Worm (Caenorhabditis elegans): Measurements from ENCODE around the gene srw-144.
"Not testable (repeated sequence)": the region's sequence is repeated elsewhere in the genome, so short reads cannot be mapped to it uniquely, and the experiment has no call there.

The srw-144 gene

ce11 chrV:2958202-2958601 lies 2.6 kb downstream of the srw-144 start, which contains the start of gene srw-142:
srw-142 (minus strand) TSS chrV:2958302.
- no peak for TF ChIP-seq unc-62 (GFP tag; optimal IDR thresholded peaks at IDR 0.05)

DNA sequence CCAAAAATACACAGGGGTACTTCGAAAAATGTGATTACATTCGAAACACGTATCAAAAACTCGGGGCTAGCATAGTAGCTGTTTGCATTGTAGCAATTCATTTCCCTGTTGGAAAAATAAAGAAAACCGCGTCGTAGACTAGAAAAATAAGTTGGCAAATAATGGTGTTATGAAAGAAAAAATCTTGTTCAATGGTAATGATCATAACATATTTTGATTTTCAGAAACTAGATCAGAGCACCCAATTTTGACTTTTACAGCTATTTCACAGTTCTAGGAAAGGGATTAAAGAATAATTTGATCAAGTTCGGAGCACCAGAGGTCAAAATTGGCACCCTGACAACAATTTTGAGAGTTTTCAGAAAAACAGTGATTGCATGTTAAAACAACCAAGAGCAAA lies 5.5 kb downstream of the srw-144 start, which contains the start of gene srh-248:
Gene srh-248 (minus strand): TSS at position 101 of the 400 bp plus-strand sequence.
- TF ChIP-seq unc-62 (GFP tag; optimal IDR thresholded peaks at IDR 0.05), result not testable (repeated sequence)

- TF ChIP-seq unc-62 (GFP tag; optimal IDR thresholded peaks at IDR 0.05), result not testable (repeated sequence)
These were observed 8.7 kb downstream of the srw-144 start, which contains the start of gene srw-122 for ce11 chrV:2952102-2952501. srw-122 (minus strand) TSS chrV:2952202.

ce11 chrV:2945602-2946001 lies 15.2 kb downstream of the srw-144 start, which contains the start of gene srh-87:
srh-87 (minus strand) TSS chrV:2945702.
- TF ChIP-seq unc-62 (GFP tag; optimal IDR thresholded peaks at IDR 0.05), result no peak

- no peak for TF ChIP-seq unc-62 (GFP tag; optimal IDR thresholded peaks at IDR 0.05)
These were observed 16.9 kb downstream of the srw-144 start, which contains the start of gene srw-137 for ce11 chrV:2943859-2944258. srw-137 (minus strand) TSS chrV:2943959.

ce11 chrV:2942247-2942646 lies 18.5 kb downstream of the srw-144 start:
- no peak for TF ChIP-seq unc-62 (GFP tag; optimal IDR thresholded peaks at IDR 0.05)

- TF ChIP-seq unc-62 (GFP tag; optimal IDR thresholded peaks at IDR 0.05), result no peak
These were observed 19.4 kb downstream of the srw-144 start, which contains the start of gene srw-143 for ce11 chrV:2941405-2941804. srw-143 (minus strand) TSS chrV:2941505.

DNA sequence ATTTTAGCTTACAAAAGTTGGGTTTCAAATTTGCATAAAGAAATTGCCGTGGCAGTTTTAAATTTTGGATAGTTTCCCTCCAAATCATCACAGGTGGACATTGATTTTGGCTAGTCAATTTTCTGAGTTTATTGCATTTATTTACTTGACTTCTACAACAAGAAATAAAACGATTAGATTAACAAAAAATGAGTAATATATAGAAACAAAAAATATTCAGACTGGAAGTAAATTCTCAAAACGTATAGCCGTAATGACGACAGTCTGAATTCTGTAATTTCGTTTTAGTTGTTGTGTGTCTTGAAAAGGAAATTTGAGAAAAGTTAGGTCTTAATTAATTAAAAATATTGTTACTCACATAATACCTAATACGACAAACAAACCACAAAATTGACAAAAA lies 22.3 kb downstream of the srw-144 start, which contains the start of gene srw-141:
Gene srw-141 (minus strand): TSS at position 101 of the 400 bp plus-strand sequence.
- TF ChIP-seq unc-62 (GFP tag; optimal IDR thresholded peaks at IDR 0.05), result no peak

- no peak for TF ChIP-seq unc-62 (GFP tag; optimal IDR thresholded peaks at IDR 0.05)
These were observed 26.7 kb downstream of the srw-144 start, which contains the start of gene srh-247 for ce11 chrV:2934075-2934474. srh-247 (minus strand) TSS chrV:2934175.

- TF ChIP-seq unc-62 (GFP tag; optimal IDR thresholded peaks at IDR 0.05), result no peak
These were observed 29.5 kb downstream of the srw-144 start, which contains the start of gene C31B8.1 for ce11 chrV:2931252-2931651. C31B8.1 (plus strand) TSS chrV:2931552.

DNA sequence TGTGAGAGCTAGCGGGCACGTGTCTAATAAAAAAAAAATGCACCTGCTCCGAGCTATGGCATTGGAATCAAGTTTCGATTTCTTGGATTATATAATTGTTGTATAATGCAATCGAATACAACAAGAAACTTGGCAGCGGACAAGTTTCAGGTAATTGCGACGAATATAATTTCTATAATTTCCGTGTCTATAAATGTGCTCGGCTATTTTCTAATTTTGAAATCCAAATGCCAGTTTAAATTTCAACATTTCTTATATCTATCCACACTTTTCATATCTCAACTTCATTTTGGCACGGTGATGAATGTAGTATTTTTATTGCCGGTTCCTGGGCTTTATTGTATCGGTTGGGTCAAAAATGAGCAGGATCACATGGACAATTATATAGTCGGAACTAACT lies 31.0 kb downstream of the srw-144 start, which contains the start of gene C31B8.16:
Gene C31B8.16 (plus strand): TSS at position 301 of the 400 bp plus-strand sequence.
- TF ChIP-seq unc-62 (GFP tag; optimal IDR thresholded peaks at IDR 0.05), result no peak

DNA sequence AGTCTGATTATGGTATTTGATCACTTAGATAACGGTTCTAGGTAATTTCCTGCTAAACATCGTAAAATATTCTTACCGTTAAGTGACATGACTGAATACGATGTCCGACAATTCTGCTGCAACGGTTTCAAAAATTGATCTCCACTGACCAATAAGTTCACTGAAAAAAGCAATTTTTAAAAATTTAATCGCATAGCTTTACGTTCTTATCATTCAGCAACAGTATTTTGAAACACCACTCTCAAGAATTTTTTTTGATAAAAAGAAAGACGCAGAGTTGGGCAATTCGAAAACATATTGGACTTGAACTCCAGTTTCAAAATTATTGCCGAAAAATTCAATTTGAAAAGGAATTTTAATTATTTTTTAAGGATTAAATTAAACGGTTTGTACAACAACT lies 33.2 kb downstream of the srw-144 start, which contains the start of gene C31B8.12:
Gene C31B8.12 (minus strand): TSS at position 101 of the 400 bp plus-strand sequence.
- TF ChIP-seq unc-62 (GFP tag; optimal IDR thresholded peaks at IDR 0.05), result no peak

- TF ChIP-seq unc-62 (GFP tag; optimal IDR thresholded peaks at IDR 0.05), result no peak
These were observed 38.2 kb downstream of the srw-144 start, which contains the start of gene srh-38 for ce11 chrV:2922594-2922993. srh-38 (minus strand) TSS chrV:2922694.

DNA sequence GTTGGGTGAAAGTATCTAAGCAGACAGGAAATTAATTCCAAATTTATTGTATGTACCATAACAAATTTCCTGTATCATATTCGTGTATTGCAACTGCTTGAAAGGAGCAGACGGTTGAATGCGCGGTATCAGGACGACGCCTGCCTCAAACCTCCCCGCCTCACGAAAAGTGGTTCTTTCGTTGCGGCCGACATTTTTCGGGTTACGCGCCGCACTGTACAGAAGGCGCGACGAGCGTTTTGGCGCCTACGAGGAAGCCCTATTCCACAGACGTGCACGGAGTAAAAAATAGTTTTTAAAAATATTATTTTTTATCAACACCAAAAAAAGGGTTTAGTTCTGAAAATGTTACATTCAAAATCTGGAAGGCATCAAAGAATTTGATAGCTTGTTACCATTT lies 40.7 kb downstream of the srw-144 start:
- no peak for TF ChIP-seq unc-62 (GFP tag; optimal IDR thresholded peaks at IDR 0.05)

DNA sequence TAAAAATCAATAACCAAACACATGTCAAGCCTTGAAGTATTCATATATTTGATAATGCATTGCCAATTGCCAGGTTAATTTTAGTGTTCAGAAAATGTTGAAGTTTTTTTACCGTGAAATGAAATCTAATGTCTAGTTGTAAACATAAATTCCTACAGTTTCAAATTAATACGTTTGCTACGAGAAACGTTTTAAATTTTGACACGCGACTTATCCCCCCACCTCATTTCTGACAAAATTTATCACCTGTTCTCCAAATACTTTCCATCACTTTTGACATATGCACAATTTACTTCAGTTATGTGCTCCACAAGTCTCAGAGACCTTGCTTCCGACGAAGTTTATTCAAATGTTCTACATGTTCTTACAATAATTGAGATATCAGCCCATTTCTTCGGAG lies 46.8 kb downstream of the srw-144 start, which contains the start of gene srh-146:
Gene srh-146 (plus strand): TSS at position 301 of the 400 bp plus-strand sequence.
- TF ChIP-seq unc-62 (GFP tag; optimal IDR thresholded peaks at IDR 0.05), result no peak

DNA sequence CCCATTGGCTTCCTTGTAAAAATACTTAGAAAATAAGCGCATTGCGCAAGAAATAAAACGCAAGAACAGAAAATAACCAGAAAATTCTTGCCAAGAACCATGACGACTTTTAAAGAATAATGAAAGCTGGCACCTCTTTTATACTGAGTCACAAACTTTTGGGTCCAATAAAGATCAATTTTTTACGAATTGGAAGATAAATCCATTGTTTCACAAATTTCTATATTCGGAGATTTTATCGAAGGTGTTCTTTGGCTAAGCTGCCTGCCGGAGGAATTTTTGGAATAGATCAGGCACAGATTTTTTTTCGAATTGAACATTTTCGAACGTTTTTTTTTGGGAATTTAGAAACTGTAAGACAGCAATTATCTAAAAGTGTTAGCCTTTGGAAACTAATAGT lies 47.9 kb downstream of the srw-144 start, which contains the start of gene C31B8.9:
Gene C31B8.9 (minus strand): TSS at position 101 of the 400 bp plus-strand sequence.
- TF ChIP-seq unc-62 (GFP tag; optimal IDR thresholded peaks at IDR 0.05), result no peak

DNA sequence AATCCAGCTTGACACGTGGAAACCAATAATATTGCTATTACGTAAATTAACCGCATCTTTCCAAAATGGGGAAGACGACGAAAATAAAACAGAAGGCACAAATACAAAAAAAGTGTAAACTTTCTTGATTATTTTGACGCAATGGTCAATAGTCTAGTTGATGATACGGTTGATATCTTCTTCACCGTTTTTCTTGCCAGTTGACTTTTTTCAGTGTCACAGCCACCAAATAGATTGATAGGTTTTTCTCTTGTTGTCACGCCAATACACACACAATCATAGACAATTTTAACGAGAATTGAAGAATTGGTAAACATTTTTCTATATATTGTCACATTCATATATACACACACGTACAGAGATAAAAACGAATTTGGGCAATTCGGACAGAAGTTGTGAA lies 51.3 kb downstream of the srw-144 start, which contains the start of gene zmp-3:
Gene zmp-3 (minus strand): TSS at position 101 of the 400 bp plus-strand sequence.
- TF ChIP-seq unc-62 (GFP tag; optimal IDR thresholded peaks at IDR 0.05), result no peak
